Fruit fly (Drosophila melanogaster) whole organism, adult: ENCODE measurements around the gene CG15544.
A peak's percentile ranks its signal among the peaks of the same experiment; 100 is the strongest.

Experiments used
- CG11617 ChIP-seq: fragments of 200-800 bp; sonication (Bioruptor generic); optimal IDR thresholded peaks from 2 replicates; lab custom pipeline; 2017; ENCODE audit warnings: mild to moderate bottlenecking, missing biosample characterization, missing genetic modification reagents, missing genetic modification characterization
- CG12768 ChIP-seq: fragments of 200-800 bp; sonication (Bioruptor generic); optimal IDR thresholded peaks from 2 replicates; lab custom pipeline; 2017; ENCODE audit warnings: missing biosample characterization, missing genetic modification characterization, mild to moderate bottlenecking, moderate library complexity, missing genetic modification reagents
- CG14711 ChIP-seq: fragments of 200-800 bp; sonication (Bioruptor generic); optimal IDR thresholded peaks from 2 replicates; lab custom pipeline; 2018; ENCODE audit warnings: missing biosample characterization, mild to moderate bottlenecking, missing genetic modification characterization, moderate library complexity
- CG1620 ChIP-seq: fragments of 200-800 bp; sonication (Bioruptor generic); optimal IDR thresholded peaks from 2 replicates; lab custom pipeline; 2016; ENCODE audit warnings: missing biosample characterization, missing genetic modification characterization
- CG33017 ChIP-seq: fragments of 200-800 bp; sonication (Bioruptor generic); optimal IDR thresholded peaks from 2 replicates; lab custom pipeline; 2018; ENCODE audit warnings: missing biosample characterization, mild to moderate bottlenecking, missing genetic modification characterization, moderate library complexity
- CG5204 ChIP-seq: fragments of 200-800 bp; sonication (Bioruptor generic); optimal IDR thresholded peaks from 2 replicates; lab custom pipeline; 2016; ENCODE audit warnings: missing biosample characterization, missing genetic modification characterization
- CG7045 ChIP-seq: fragments of 200-800 bp; sonication (Bioruptor generic); optimal IDR thresholded peaks from 2 replicates; lab custom pipeline; 2017; ENCODE audit warnings: missing biosample characterization, mild to moderate bottlenecking, missing genetic modification characterization
- CG7101 ChIP-seq: fragments of 200-800 bp; sonication (Bioruptor generic); optimal IDR thresholded peaks from 2 replicates; lab custom pipeline; 2018; ENCODE audit warnings: missing biosample characterization, mild to moderate bottlenecking, missing genetic modification characterization, moderate library complexity
- Clk ChIP-seq: fragments of 200-800 bp; sonication (Bioruptor generic); optimal IDR thresholded peaks from 2 replicates; lab custom pipeline; 2017; ENCODE audit warnings: missing biosample characterization, missing genetic modification characterization
- Crg-1 ChIP-seq: fragments of 200-800 bp; sonication (Bioruptor generic); optimal IDR thresholded peaks from 2 replicates; lab custom pipeline; 2016; ENCODE audit warnings: missing biosample characterization, missing genetic modification characterization
- Hr96 ChIP-seq: fragments of 200-800 bp; sonication (Bioruptor generic); optimal IDR thresholded peaks from 2 replicates; lab custom pipeline; 2016; ENCODE audit warnings: missing biosample characterization, missing genetic modification characterization
- Mnt ChIP-seq: fragments of 200-800 bp; sonication (Bioruptor generic); optimal IDR thresholded peaks from 2 replicates; lab custom pipeline; 2016; ENCODE audit warnings: missing biosample characterization, mild to moderate bottlenecking, missing genetic modification characterization
- bab1 ChIP-seq: fragments of 200-800 bp; sonication (Bioruptor generic); optimal IDR thresholded peaks from 3 replicates; lab custom pipeline; 2019; ENCODE audit warnings: missing biosample characterization, mild to moderate bottlenecking, missing genetic modification characterization, moderate library complexity
- cic ChIP-seq: fragments of 200-800 bp; sonication (Bioruptor generic); optimal IDR thresholded peaks from 2 replicates; lab custom pipeline; 2017; ENCODE audit warnings: missing biosample characterization, mild to moderate bottlenecking, missing genetic modification characterization, moderate library complexity
- cnc ChIP-seq, 2 experiments: fragments of >200 bp; optimal IDR thresholded peaks; 2 replicates each; lab custom pipeline; 2017
- kay ChIP-seq: fragments of 200-800 bp; sonication (Bioruptor generic); peaks from one replicate; lab custom pipeline; 2016; ENCODE audit warnings: missing biosample characterization, missing genetic modification characterization, borderline replicate concordance
- ovo ChIP-seq: fragments of 200-800 bp; sonication (Bioruptor generic); optimal IDR thresholded peaks from 2 replicates; lab custom pipeline; 2016; ENCODE audit warnings: missing biosample characterization, missing genetic modification characterization
- pad ChIP-seq: fragments of 200-800 bp; sonication (Bioruptor generic); optimal IDR thresholded peaks from 3 replicates; lab custom pipeline; 2017; ENCODE audit warnings: missing biosample characterization, missing genetic modification characterization, mild to moderate bottlenecking, moderate library complexity, missing genetic modification reagents
- tj ChIP-seq: fragments of 200-800 bp; sonication (Bioruptor generic); optimal IDR thresholded peaks from 3 replicates; lab custom pipeline; 2017; ENCODE audit warnings: missing biosample characterization, mild to moderate bottlenecking, missing genetic modification characterization, moderate library complexity
- toe ChIP-seq: fragments of 200-800 bp; sonication (Bioruptor generic); optimal IDR thresholded peaks from 2 replicates; lab custom pipeline; 2016; ENCODE audit warnings: missing biosample characterization, missing genetic modification characterization

The CG15544 gene

DNA sequence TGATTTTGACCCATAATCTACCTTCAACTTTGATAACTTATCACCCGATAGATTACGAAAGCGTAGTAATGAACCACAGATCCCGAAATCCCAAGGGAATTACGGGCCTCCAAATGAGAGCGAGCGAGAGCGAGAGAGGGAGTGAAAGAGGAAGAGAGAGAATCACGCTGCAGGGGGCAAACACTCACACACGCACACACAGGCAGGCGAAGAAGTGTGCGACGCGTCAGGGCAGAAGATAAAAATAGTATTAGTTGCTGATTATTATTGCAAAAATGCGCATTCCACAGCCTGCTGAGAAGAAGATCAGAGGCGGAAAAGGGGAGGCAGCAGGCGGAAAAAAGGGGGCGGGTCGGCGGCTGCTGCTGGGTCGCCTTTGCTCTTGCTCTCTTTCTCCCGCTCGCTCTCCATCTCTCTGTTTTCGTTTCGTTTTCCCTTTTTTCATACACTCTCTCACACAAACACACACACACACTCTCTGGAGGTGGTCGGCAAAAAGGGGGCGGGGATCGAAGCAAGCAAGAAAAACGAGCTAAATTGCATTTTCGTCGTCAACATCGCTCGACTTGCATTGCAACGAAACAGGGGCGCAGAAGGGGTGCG lies 24.3 kb upstream of the CG15544 start:
- TF ChIP-seq bab1 (GFP tag; lab: Kevin White, UChicago) (no peak), tj (GFP tag; lab: Kevin White, UChicago) (peak; percentile 99), ovo (no peak), CG5204 (GFP tag; lab: Kevin White, UChicago) (no peak), cic (GFP tag; lab: Kevin White, UChicago) (no peak), cnc (optimal IDR thresholded peaks at IDR 0.05; lab: Kevin White, UChicago) (no peak), CG11617 (GFP tag; lab: Kevin White, UChicago) (no peak), Hr96 (GFP tag; lab: Kevin White, UChicago) (no peak), CG33017 (tag; lab: Kevin White, UChicago) (no peak), CG12768 (GFP tag; lab: Kevin White, UChicago) (peak; percentile 42), CG7045 (GFP tag; lab: Kevin White, UChicago) (no peak), CG1620 (GFP tag; lab: Kevin White, UChicago) (no peak), Crg-1 (GFP tag; lab: Kevin White, UChicago) (no peak), CG7101 (tag; lab: Kevin White, UChicago) (no peak), pad (GFP tag; lab: Kevin White, UChicago) (no peak), Clk (no peak), toe (GFP tag; lab: Kevin White, UChicago) (no peak)

DNA sequence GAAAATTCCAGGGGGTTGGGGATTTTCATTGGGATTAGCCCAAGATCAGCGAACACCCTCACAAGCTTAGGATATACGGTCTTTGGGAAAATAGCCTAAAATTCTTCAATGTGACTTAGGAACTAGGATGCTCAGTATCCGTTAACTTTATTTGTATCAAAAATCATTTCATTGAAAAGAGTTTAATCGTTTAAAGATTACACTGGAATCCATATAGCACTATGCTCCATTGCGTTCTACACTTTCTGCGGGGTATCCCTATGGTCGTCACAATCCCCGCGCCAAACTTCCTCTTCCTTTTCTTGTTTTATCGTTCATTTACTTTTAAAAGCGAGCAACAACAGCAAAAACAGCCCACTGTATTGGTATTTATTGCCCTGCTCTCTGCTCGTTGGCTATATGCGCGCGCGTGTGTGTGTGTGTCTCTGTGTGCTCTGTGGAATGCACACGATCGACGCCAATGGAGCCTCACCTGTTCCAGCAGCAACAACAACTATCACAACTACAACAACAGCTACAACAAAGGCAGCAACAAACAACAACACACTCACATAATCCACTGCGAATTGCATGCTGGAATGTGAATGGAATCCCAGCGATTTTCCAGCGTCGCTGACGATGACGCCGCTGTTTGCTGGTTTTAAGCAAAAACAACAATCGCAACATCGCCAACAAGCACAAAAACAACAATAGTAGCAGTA lies 23.7 kb upstream of the CG15544 start:
- TF ChIP-seq kay (GFP tag; lab: Kevin White, UChicago) (peak; percentile 90), CG7045 (GFP tag; lab: Kevin White, UChicago) (peak; percentile 66), CG7101 (tag; lab: Kevin White, UChicago) (peak; percentile 57), Hr96 (GFP tag; lab: Kevin White, UChicago) (peak; percentile 47), tj (GFP tag; lab: Kevin White, UChicago) (peak; percentile 94), bab1 (GFP tag; lab: Kevin White, UChicago) (peak; percentile 54), Clk (peak; percentile 42), cic (GFP tag; lab: Kevin White, UChicago) (peak; percentile 62), CG12768 (GFP tag; lab: Kevin White, UChicago) (peak; percentile 15), CG5204 (GFP tag; lab: Kevin White, UChicago) (peak; percentile 68), toe (GFP tag; lab: Kevin White, UChicago) (peak; percentile 64), ovo (peak; percentile 34), Crg-1 (GFP tag; lab: Kevin White, UChicago) (no peak), CG11617 (GFP tag; lab: Kevin White, UChicago) (peak; percentile 81), Mnt (GFP tag; lab: Kevin White, UChicago) (no peak), CG14711 (tag; lab: Kevin White, UChicago) (peak; percentile 50), CG1620 (GFP tag; lab: Kevin White, UChicago) (no peak), pad (GFP tag; lab: Kevin White, UChicago) (peak; percentile 47), CG33017 (tag; lab: Kevin White, UChicago) (peak; percentile 32), cnc (optimal IDR thresholded peaks at IDR 0.05; lab: Kevin White, UChicago) (peak; percentile 3 to 59)

DNA sequence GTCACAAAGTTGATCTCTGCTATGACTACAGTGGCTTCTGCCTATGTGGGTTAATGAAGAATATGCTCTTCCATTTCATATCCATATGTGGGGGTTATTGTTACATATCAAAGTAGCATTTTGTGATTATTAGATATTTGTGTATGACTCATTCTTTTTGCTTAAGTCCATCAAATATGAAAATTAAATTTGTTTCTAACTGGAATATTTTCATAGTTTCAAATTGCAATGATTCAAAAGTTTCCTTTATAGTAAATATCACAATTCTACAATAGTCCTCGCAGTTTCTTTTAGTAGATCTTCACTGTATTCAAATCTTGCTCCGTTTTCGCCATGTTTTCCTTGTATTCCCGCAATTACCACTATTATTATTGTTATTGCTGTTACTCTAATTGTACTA lies 22.4 kb upstream of the CG15544 start:
- TF ChIP-seq CG12768 (GFP tag; lab: Kevin White, UChicago) = no peak
- no peak for TF ChIP-seq ovo
- TF ChIP-seq CG7101 (tag; lab: Kevin White, UChicago) = peak; percentile 13
- TF ChIP-seq kay (GFP tag; lab: Kevin White, UChicago) = no peak
- TF ChIP-seq tj (GFP tag; lab: Kevin White, UChicago) = no peak
- TF ChIP-seq CG33017 (tag; lab: Kevin White, UChicago) = no peak
- peak; percentile 12 for TF ChIP-seq CG5204 (GFP tag; lab: Kevin White, UChicago)
- TF ChIP-seq bab1 (GFP tag; lab: Kevin White, UChicago) = no peak
- peak; percentile 3 for TF ChIP-seq CG7045 (GFP tag; lab: Kevin White, UChicago)
- TF ChIP-seq Hr96 (GFP tag; lab: Kevin White, UChicago) = no peak
- no peak for TF ChIP-seq CG1620 (GFP tag; lab: Kevin White, UChicago)
- TF ChIP-seq pad (GFP tag; lab: Kevin White, UChicago) = no peak
- no peak for TF ChIP-seq CG11617 (GFP tag; lab: Kevin White, UChicago)
- TF ChIP-seq cic (GFP tag; lab: Kevin White, UChicago) = no peak
- peak; percentile 20 for TF ChIP-seq CG14711 (tag; lab: Kevin White, UChicago)
- TF ChIP-seq Crg-1 (GFP tag; lab: Kevin White, UChicago) = no peak
- TF ChIP-seq toe (GFP tag; lab: Kevin White, UChicago) = peak; percentile 7
- TF ChIP-seq cnc (optimal IDR thresholded peaks at IDR 0.05; lab: Kevin White, UChicago) = no peak
- no peak for TF ChIP-seq Clk

DNA sequence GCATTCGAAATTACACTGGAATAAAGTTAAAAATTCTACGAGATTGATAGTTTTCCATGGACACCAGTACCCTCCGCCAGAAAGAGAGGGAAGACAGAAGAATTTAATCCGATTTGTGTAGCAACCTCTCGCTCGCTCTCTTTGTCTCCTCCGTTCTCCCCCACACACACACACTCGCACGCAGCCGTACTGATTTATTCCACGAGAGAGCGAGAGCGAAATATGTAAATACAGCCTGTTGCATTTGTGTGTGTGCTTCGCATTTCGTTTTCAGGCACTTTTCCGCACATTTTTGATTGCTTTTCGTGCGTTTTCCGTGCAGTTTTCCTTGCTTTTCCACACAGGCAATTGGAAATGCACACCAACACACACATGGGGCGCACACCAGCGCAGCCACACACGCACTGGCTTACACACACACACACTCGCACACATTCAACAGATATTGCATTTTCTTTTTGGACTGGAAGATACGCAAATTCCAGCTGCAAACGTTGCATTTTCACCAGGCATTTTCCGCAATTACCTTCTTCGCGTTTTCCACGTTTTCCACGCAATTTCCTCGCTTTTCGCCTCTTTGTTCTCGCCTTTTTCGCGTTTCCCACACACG lies 21.8 kb upstream of the CG15544 start:
- TF ChIP-seq tj (GFP tag; lab: Kevin White, UChicago) (peak; percentile 74), CG1620 (GFP tag; lab: Kevin White, UChicago) (no peak), Clk (no peak), CG7045 (GFP tag; lab: Kevin White, UChicago) (no peak), ovo (no peak), cic (GFP tag; lab: Kevin White, UChicago) (peak; percentile 22), cnc (optimal IDR thresholded peaks at IDR 0.05; lab: Kevin White, UChicago) (no peak), Hr96 (GFP tag; lab: Kevin White, UChicago) (no peak), toe (GFP tag; lab: Kevin White, UChicago) (no peak), CG12768 (GFP tag; lab: Kevin White, UChicago) (no peak), Crg-1 (GFP tag; lab: Kevin White, UChicago) (no peak), pad (GFP tag; lab: Kevin White, UChicago) (peak; percentile 36), CG7101 (tag; lab: Kevin White, UChicago) (no peak), CG5204 (GFP tag; lab: Kevin White, UChicago) (no peak), CG14711 (tag; lab: Kevin White, UChicago) (no peak), CG11617 (GFP tag; lab: Kevin White, UChicago) (no peak), kay (GFP tag; lab: Kevin White, UChicago) (no peak), Mnt (GFP tag; lab: Kevin White, UChicago) (no peak), bab1 (GFP tag; lab: Kevin White, UChicago) (no peak), CG33017 (tag; lab: Kevin White, UChicago) (no peak)
